Fruit fly (Drosophila melanogaster) whole organism, adult: ENCODE results near the gene CG18549.
"Not testable (repeated sequence)": the region's sequence is repeated elsewhere in the genome, so short reads cannot be mapped to it uniquely, and the experiment has no call there.

Experiments
- CG11617 ChIP-seq: fragments of 200-800 bp; sonication (Bioruptor generic); optimal IDR thresholded peaks from 2 replicates; lab custom pipeline; 2017; ENCODE audit warnings: mild to moderate bottlenecking, missing biosample characterization, missing genetic modification reagents, missing genetic modification characterization
- Hr96 ChIP-seq: fragments of 200-800 bp; sonication (Bioruptor generic); optimal IDR thresholded peaks from 2 replicates; lab custom pipeline; 2016; ENCODE audit warnings: missing biosample characterization, missing genetic modification characterization
- tj ChIP-seq: fragments of 200-800 bp; sonication (Bioruptor generic); optimal IDR thresholded peaks from 3 replicates; lab custom pipeline; 2017; ENCODE audit warnings: missing biosample characterization, mild to moderate bottlenecking, missing genetic modification characterization, moderate library complexity

Gene CG18549

DNA sequence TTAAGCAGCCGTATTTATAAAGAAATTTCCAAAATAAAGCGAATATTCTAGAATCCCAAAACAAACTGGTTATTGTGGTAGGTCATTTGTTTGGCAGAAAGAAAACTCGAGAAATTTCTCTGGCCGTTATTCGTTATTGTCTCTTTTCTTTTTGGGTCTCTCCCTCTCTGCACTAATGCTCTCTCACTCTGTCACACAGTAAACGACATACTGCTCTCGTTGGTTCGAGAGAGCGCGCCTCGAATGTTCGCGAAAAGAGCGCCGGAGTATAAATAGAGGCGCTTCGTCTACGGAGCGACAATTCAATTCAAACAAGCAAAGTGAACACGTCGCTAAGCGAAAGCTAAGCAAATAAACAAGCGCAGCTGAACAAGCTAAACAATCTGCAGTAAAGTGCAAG lies 56.4 kb downstream of the CG18549 start, which contains the start of gene Hsp70Bb:
Gene Hsp70Bb, plus strand, starts transcription at position 301 of the 400 bp plus-strand sequence.
- not testable (repeated sequence) for TF ChIP-seq CG11617, tj, Hr96 (GFP tag; lab: Kevin White, UChicago)
